Worm (Caenorhabditis elegans) whole organism, L3 larva: ENCODE data around the gene fbxc-33.

Experiments
- R02D3.7 ChIP-seq: fragments of 150-350 bp; optimal IDR thresholded peaks from 2 replicates; lab custom pipeline; 2014; ENCODE audit warnings: missing biosample characterization, missing genetic modification characterization
- ZK546.5 ChIP-seq: sonication (generic microtip); optimal IDR thresholded peaks from 2 replicates; lab custom pipeline; 2017; ENCODE audit warnings: missing biosample characterization, missing genetic modification characterization
- aly-2 ChIP-seq: fragments of 150-350 bp; optimal IDR thresholded peaks from 2 replicates; lab custom pipeline; 2014; ENCODE audit warnings: missing biosample characterization, missing genetic modification characterization
- ama-1 ChIP-seq: fragments of 150-350 bp; optimal IDR thresholded peaks from 2 replicates; lab custom pipeline; 2018
- ceh-28 ChIP-seq: fragments of 150-350 bp; optimal IDR thresholded peaks from 2 replicates; lab custom pipeline; 2014; ENCODE audit warnings: missing biosample characterization, missing genetic modification reagents, missing genetic modification characterization
- ceh-82 ChIP-seq: fragments of 150-350 bp; optimal IDR thresholded peaks from 2 replicates; lab custom pipeline; 2014; ENCODE audit warnings: missing biosample characterization, missing genetic modification characterization
- ceh-9 ChIP-seq: sonication (generic microtip); optimal IDR thresholded peaks from 2 replicates; lab custom pipeline; 2018; ENCODE audit warnings: missing biosample characterization, missing genetic modification characterization
- daf-12 ChIP-seq: fragments of 150-350 bp; optimal IDR thresholded peaks from 2 replicates; lab custom pipeline; 2014; ENCODE audit warnings: missing biosample characterization, missing genetic modification reagents, missing genetic modification characterization
- egl-27 ChIP-seq: sonication (generic microtip); optimal IDR thresholded peaks from 4 replicates; lab custom pipeline; 2017; ENCODE audit warnings: missing biosample characterization, missing genetic modification reagents, missing genetic modification characterization
- elt-1 ChIP-seq: fragments of 150-350 bp; optimal IDR thresholded peaks from 2 replicates; lab custom pipeline; 2014; ENCODE audit warnings: missing biosample characterization, missing genetic modification characterization
- elt-2 ChIP-seq: sonication (generic microtip); optimal IDR thresholded peaks from 2 replicates; lab custom pipeline; 2016; ENCODE audit warnings: missing genetic modification reagents, mild to moderate bottlenecking, missing genetic modification characterization, missing compliant biosample characterization
- elt-3 ChIP-seq, 3 experiments: fragments of 150-350 bp in 1 of 3; sonication (generic microtip) in 2 of 3; optimal IDR thresholded peaks; 2 replicates in 2 of 3; 4 replicates in 1 of 3; lab custom pipeline; 2014 to 2017; ENCODE audit warnings: missing biosample characterization in 3 of 3, missing genetic modification characterization in 3 of 3
- eor-1 ChIP-seq, 2 experiments: fragments of 150-350 bp; optimal IDR thresholded peaks; 2 replicates each; lab custom pipeline; 2014 to 2018; ENCODE audit warnings: missing biosample characterization in 2 of 2, missing genetic modification characterization in 2 of 2
- hmg-11 ChIP-seq: sonication (generic microtip); optimal IDR thresholded peaks from 2 replicates; lab custom pipeline; 2016; ENCODE audit warnings: missing genetic modification characterization, missing compliant biosample characterization
- lin-15B ChIP-seq: fragments of 150-350 bp; optimal IDR thresholded peaks from 2 replicates; lab custom pipeline; 2014; ENCODE audit warnings: missing biosample characterization, missing genetic modification characterization
- lin-39 ChIP-seq: fragments of 150-350 bp; optimal IDR thresholded peaks from 2 replicates; lab custom pipeline; 2018; ENCODE audit warnings: missing biosample characterization, missing genetic modification reagents, missing genetic modification characterization
- mdl-1 ChIP-seq: fragments of 150-350 bp; optimal IDR thresholded peaks from 2 replicates; lab custom pipeline; 2014; ENCODE audit warnings: missing biosample characterization, missing genetic modification characterization
- mml-1 ChIP-seq: fragments of 150-350 bp; sonication (generic microtip); optimal IDR thresholded peaks from 3 replicates; lab custom pipeline; 2014; ENCODE audit warnings: missing biosample characterization, missing genetic modification characterization
- nfya-1 ChIP-seq: sonication (generic microtip); optimal IDR thresholded peaks from 2 replicates; lab custom pipeline; 2017; ENCODE audit warnings: missing genetic modification characterization, mild to moderate bottlenecking, missing compliant biosample characterization, antibody characterized with exemption, moderate library complexity; ENCODE audit not compliant: insufficient read depth
- nhr-12 ChIP-seq: fragments of 150-350 bp; optimal IDR thresholded peaks from 2 replicates; lab custom pipeline; 2014; ENCODE audit warnings: missing biosample characterization, missing genetic modification characterization
- nhr-237 ChIP-seq: fragments of 150-350 bp; optimal IDR thresholded peaks from 2 replicates; lab custom pipeline; 2014; ENCODE audit warnings: missing biosample characterization, missing genetic modification characterization
- nhr-25 ChIP-seq: sonication (generic microtip); optimal IDR thresholded peaks from 2 replicates; lab custom pipeline; 2017; ENCODE audit warnings: missing biosample characterization, missing genetic modification characterization
- nhr-28 ChIP-seq: fragments of 150-350 bp; optimal IDR thresholded peaks from 2 replicates; lab custom pipeline; 2014; ENCODE audit warnings: missing biosample characterization, missing genetic modification characterization
- nhr-43 ChIP-seq: sonication (generic microtip); optimal IDR thresholded peaks from 2 replicates; lab custom pipeline; 2016; ENCODE audit warnings: mild to moderate bottlenecking, missing genetic modification characterization, missing compliant biosample characterization; ENCODE audit not compliant: poor library complexity, severe bottlenecking
- nhr-67 ChIP-seq: fragments of 150-350 bp; optimal IDR thresholded peaks from 2 replicates; lab custom pipeline; 2014; ENCODE audit warnings: missing biosample characterization, missing genetic modification characterization
- nhr-76 ChIP-seq: fragments of 150-350 bp; sonication (generic microtip); optimal IDR thresholded peaks from 5 replicates; lab custom pipeline; 2014; ENCODE audit warnings: missing biosample characterization, missing genetic modification characterization
- nhr-77 ChIP-seq: fragments of 150-350 bp; optimal IDR thresholded peaks from 2 replicates; lab custom pipeline; 2014; ENCODE audit warnings: missing biosample characterization, missing genetic modification characterization
- pha-4 ChIP-seq: fragments of 150-350 bp; optimal IDR thresholded peaks from 2 replicates; lab custom pipeline; 2014; ENCODE audit warnings: missing biosample characterization, missing genetic modification reagents, missing genetic modification characterization
- pqm-1 ChIP-seq: fragments of 150-350 bp; optimal IDR thresholded peaks from 2 replicates; lab custom pipeline; 2017; ENCODE audit warnings: missing biosample characterization, missing genetic modification characterization, inconsistent platforms
- sea-2 ChIP-seq: fragments of 150-350 bp; sonication (generic microtip); optimal IDR thresholded peaks from 4 replicates; lab custom pipeline; 2014; ENCODE audit warnings: missing biosample characterization, missing genetic modification reagents, missing genetic modification characterization
- skn-1 ChIP-seq: fragments of 150-350 bp; optimal IDR thresholded peaks from 2 replicates; lab custom pipeline; 2014; ENCODE audit warnings: missing biosample characterization, missing genetic modification characterization
- snpc-4 ChIP-seq: fragments of 150-350 bp; optimal IDR thresholded peaks from 2 replicates; lab custom pipeline; 2014; ENCODE audit warnings: missing biosample characterization, missing genetic modification characterization
- tbx-2 ChIP-seq: sonication (generic microtip); optimal IDR thresholded peaks from 2 replicates; lab custom pipeline; 2016; ENCODE audit warnings: mild to moderate bottlenecking, missing genetic modification characterization, missing compliant biosample characterization
- unc-39 ChIP-seq: sonication (generic microtip); optimal IDR thresholded peaks from 4 replicates; lab custom pipeline; 2017; ENCODE audit warnings: missing biosample characterization, missing genetic modification characterization
- ztf-4 ChIP-seq: fragments of 150-350 bp; optimal IDR thresholded peaks from 2 replicates; lab custom pipeline; 2014; ENCODE audit warnings: missing biosample characterization, missing genetic modification characterization

fbxc-33 gene

DNA sequence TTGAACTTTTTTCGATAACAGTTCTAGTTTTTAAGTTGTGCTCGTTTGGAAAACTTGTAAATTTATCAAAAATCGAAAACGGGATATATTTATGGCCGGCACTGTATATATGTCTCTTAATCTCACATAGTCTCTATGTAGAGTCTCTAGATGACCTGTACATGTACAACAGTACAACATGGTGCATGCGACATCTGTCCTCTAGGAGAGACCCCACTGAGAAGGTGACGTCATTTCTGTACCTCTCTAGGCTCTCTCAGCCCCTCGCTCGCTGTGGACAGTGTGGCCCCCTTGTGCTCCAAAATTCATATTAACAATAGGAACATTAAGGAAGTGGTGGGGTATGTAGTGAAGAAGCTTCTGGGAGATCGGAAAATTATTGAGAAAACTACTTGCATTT is 23.8 kb downstream of the fbxc-33 start:
- TF ChIP-seq elt-3 (tag; optimal IDR thresholded peaks at IDR 0.05; lab: Kevin White, UChicago), result no peak
- TF ChIP-seq nhr-76 (tag; lab: Kevin White, UChicago), result no peak
- TF ChIP-seq lin-39 (tag; lab: Kevin White, UChicago), result no peak
- no peak for TF ChIP-seq eor-1 (tag; optimal IDR thresholded peaks at IDR 0.05; lab: Kevin White, UChicago)
- no peak for TF ChIP-seq ZK546.5
- no peak for TF ChIP-seq nhr-12 (tag; lab: Kevin White, UChicago)
- TF ChIP-seq egl-27 (tag; lab: Kevin White, UChicago), result no peak
- no peak for TF ChIP-seq nhr-77 (tag; lab: Kevin White, UChicago)
- no peak for TF ChIP-seq aly-2 (tag; lab: Kevin White, UChicago)
- no peak for TF ChIP-seq ceh-82

DNA sequence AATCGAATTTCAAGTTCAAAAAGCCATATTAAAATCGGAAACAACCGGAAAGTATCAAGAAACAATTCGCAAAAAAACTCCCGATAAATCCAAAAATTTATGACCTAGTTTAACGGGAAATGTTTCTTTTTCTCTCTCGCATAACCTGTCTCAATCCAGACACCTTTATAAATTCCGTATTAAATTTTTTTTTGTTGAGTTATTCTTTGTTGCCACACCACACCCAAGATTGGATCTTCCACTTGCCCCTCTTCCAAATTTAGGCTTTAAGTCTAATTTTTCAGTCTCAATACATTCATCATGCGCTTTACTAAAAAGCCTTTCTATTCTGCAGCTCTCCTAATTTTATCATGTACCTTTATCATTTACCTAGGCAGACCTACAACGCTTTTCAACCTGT is 25.1 kb downstream of the fbxc-33 start, which contains the start of gene R07C3.3:
R07C3.3 (plus strand) TSS at position 301 of the 400 bp plus-strand sequence.
- TF ChIP-seq lin-15B (tag; lab: Kevin White, UChicago), result no peak
- no peak for TF ChIP-seq eor-1 (tag; optimal IDR thresholded peaks at IDR 0.05; lab: Kevin White, UChicago)
- TF ChIP-seq nhr-43 (tag; lab: Kevin White, UChicago), result no peak
- TF ChIP-seq R02D3.7, result no peak
- TF ChIP-seq nhr-237, result no peak
- no peak for TF ChIP-seq hmg-11 (tag; lab: Kevin White, UChicago)
- TF ChIP-seq nhr-67, result no peak
- no peak for TF ChIP-seq nfya-1 (tag; lab: Kevin White, UChicago)
- TF ChIP-seq ZK546.5, result no peak
- no peak for TF ChIP-seq sea-2
- no peak for TF ChIP-seq mml-1 (tag; lab: Kevin White, UChicago)
- no peak for TF ChIP-seq unc-39 (tag; lab: Kevin White, UChicago)
- TF ChIP-seq ceh-28 (tag; lab: Kevin White, UChicago), result no peak
- no peak for TF ChIP-seq ceh-82
- TF ChIP-seq daf-12 (tag; lab: Kevin White, UChicago), result no peak
- no peak for TF ChIP-seq skn-1 (tag; lab: Kevin White, UChicago)
- TF ChIP-seq, all 47 proteins: peak for 0

DNA sequence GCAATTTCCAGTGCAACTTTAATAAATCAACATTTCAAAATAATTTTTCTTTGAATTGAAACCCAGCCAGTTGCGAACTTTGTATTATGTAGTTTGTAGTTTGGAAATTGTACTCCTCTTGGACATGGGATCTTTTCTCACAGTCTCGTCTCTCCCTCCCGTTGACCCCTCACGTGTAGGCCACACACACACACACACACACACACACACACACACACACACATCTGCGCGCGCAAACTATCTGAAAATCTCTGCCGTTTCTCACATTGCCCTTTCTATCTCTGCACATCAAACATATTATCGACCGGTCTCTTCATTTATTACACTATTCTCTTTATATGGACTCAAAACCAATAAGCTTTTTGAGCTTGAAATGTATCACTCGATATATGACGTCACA is 27.3 kb downstream of the fbxc-33 start, which contains the start of gene fbxc-36:
fbxc-36 (plus strand) TSS at position 205 of the 400 bp plus-strand sequence.
- no peak for TF ChIP-seq nhr-28 (tag; lab: Kevin White, UChicago)
- TF ChIP-seq tbx-2, result no peak
- no peak for TF ChIP-seq skn-1 (tag; lab: Kevin White, UChicago)
- no peak for TF ChIP-seq egl-27 (tag; lab: Kevin White, UChicago)
- no peak for TF ChIP-seq ceh-9
- TF ChIP-seq ceh-28 (tag; lab: Kevin White, UChicago), result no peak
- no peak for TF ChIP-seq pha-4 (tag; lab: Kevin White, UChicago)

DNA sequence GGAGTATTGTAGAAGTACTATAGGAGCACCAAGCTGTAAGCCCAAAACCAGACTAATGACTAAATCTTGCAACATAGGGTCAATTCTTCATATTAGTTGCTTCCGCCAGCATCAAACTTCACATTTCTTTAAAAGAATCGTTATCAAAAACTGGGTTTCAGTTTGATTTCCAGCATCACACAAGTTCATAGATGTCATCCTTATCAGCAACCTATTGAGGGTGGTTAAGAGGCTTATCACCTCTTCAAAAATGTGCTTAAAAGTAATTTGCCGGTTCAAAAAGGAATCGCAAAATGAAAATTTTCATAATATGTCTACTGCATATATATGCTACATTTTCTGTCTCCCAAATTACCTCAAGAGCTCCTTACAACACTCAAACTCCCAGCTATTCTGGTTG is 30.3 kb downstream of the fbxc-33 start, which contains the start of gene clec-43:
clec-43 (plus strand) TSS at position 294 of the 400 bp plus-strand sequence.
- TF ChIP-seq nhr-77 (tag; lab: Kevin White, UChicago) (no peak), pqm-1 (tag; lab: Kevin White, UChicago) (peak; percentile 76), elt-2 (tag; lab: Kevin White, UChicago) (peak; percentile 81)

DNA sequence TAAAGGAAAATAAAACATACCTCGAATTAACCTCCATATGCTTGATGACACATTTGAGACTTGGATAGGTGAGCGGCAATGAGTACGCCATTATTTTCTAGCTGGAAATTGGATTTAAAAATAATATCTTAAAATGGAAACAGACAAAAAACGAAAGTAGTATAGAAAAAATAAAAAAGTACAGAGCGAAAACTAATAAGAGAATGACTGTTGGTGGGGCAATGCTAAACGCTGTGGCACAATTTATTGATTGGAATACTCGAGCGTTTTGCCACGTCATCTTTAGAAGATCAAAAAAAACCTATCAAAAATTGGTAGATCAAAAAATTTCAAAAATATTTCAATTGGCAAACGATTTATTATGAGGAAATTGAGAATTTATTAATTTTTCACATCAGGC is 34.6 kb downstream of the fbxc-33 start, which contains the start of gene fbxc-32:
fbxc-32 (minus strand) TSS at position 101 of the 400 bp plus-strand sequence.
- TF ChIP-seq eor-1 (tag; optimal IDR thresholded peaks at IDR 0.05; lab: Kevin White, UChicago) (no peak), nhr-77 (tag; lab: Kevin White, UChicago) (no peak), ztf-4 (no peak), lin-39 (tag; lab: Kevin White, UChicago) (no peak), nhr-25 (tag; lab: Kevin White, UChicago) (no peak), snpc-4 (no peak), skn-1 (tag; lab: Kevin White, UChicago) (no peak), hmg-11 (tag; lab: Kevin White, UChicago) (no peak)

DNA sequence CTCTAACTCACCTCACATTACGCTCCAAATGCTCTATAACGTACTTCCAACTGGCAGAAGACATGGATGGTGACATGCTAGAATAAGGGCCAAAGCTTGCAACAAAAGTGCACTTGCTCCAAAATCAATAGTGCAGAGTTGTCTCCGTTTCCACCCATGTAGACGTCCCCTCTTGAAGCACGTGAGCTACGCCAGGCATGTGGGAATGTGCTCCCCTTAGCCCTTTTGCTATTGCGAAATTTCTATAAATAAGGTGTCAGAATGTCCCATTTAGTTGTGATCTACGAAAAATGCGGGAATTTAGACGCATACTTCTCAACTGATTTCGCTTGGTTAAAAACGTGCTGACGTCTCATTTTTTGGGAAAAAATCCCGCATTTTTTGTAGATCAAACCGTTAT is 36.9 kb downstream of the fbxc-33 start:
- no peak for TF ChIP-seq ama-1
- no peak for TF ChIP-seq ceh-28 (tag; lab: Kevin White, UChicago)
- no peak for TF ChIP-seq egl-27 (tag; lab: Kevin White, UChicago)
- no peak for TF ChIP-seq snpc-4
- TF ChIP-seq eor-1 (tag; optimal IDR thresholded peaks at IDR 0.05; lab: Kevin White, UChicago), result no peak
- no peak for TF ChIP-seq nfya-1 (tag; lab: Kevin White, UChicago)
- TF ChIP-seq nhr-12 (tag; lab: Kevin White, UChicago), result no peak
- TF ChIP-seq nhr-28 (tag; lab: Kevin White, UChicago), result no peak
- no peak for TF ChIP-seq elt-1
- TF ChIP-seq mdl-1 (tag; lab: Kevin White, UChicago), result no peak
- TF ChIP-seq sea-2, result no peak
